Worm (Caenorhabditis elegans): ENCODE results near the gene syx-3.
A peak's percentile ranks its signal among the peaks of the same experiment; 100 is the strongest.

Gene syx-3

ce11 chrX:5336498-5336897 is 12.4 kb upstream of the syx-3 start:
- TF ChIP-seq ztf-23 (GFP tag; IDR thresholded peaks at IDR 0.05) (no peak), cog-1 (tag; optimal IDR thresholded peaks at IDR 0.05) (peak; percentile 76), ztf-29 (GFP tag; IDR thresholded peaks at IDR 0.05) (peak; percentile 33; the same call in 1 of the 2 replicates), klf-2 (GFP tag; conservative IDR thresholded peaks at IDR 0.05) (no peak)

- TF ChIP-seq ref-1 (GFP tag; conservative IDR thresholded peaks at IDR 0.05) (no peak), T22C8.4 (GFP tag; IDR thresholded peaks at IDR 0.05) (no peak), cog-1 (tag; optimal IDR thresholded peaks at IDR 0.05) (no peak), flt-1 (GFP tag; IDR thresholded peaks at IDR 0.05) (no peak), ztf-29 (GFP tag; IDR thresholded peaks at IDR 0.05) (no peak), klf-2 (GFP tag; conservative IDR thresholded peaks at IDR 0.05) (no peak), tab-1 (GFP tag; IDR thresholded peaks at IDR 0.05) (no peak), ztf-23 (GFP tag; IDR thresholded peaks at IDR 0.05) (no peak), med-1 (GFP tag; optimal IDR thresholded peaks at IDR 0.05; ENCODE audit: insufficient read depth) (no peak)
Measured at ce11 chrX:5337959-5338358, 10.9 kb upstream of the syx-3 start, which contains the start of gene C26B9.3. Gene C26B9.3 (plus strand): TSS chrX:5338301.

DNA sequence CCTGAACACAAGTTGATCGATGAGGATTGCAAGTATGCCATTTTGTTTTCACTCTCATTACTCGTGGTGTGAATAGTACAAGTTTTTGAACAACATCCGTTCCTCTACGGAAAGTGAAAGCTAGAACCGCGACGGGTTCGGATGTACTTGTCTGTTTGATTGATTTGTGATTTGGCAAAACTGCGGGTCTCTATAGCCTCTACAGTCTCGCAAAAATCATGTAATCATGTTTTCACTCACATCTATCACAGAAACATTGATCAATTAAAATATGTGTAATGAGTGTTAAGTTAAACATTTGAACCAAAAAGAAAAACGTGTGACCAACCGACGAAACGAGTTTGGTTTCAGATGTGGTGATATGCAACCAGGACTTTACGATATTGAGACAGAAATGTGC is 9.5 kb upstream of the syx-3 start:
- no peak for TF ChIP-seq ref-1 (GFP tag; conservative IDR thresholded peaks at IDR 0.05)
- TF ChIP-seq ztf-23 (GFP tag; IDR thresholded peaks at IDR 0.05) = no peak
- TF ChIP-seq cog-1 (tag; optimal IDR thresholded peaks at IDR 0.05) = no peak
- no peak for TF ChIP-seq T22C8.4 (GFP tag; IDR thresholded peaks at IDR 0.05)
- no peak for TF ChIP-seq tab-1 (GFP tag; IDR thresholded peaks at IDR 0.05)
- TF ChIP-seq med-1 (GFP tag; optimal IDR thresholded peaks at IDR 0.05; ENCODE audit: insufficient read depth) = no peak
- TF ChIP-seq ztf-29 (GFP tag; IDR thresholded peaks at IDR 0.05) = no peak
- TF ChIP-seq flt-1 (GFP tag; IDR thresholded peaks at IDR 0.05) = no peak
- TF ChIP-seq klf-2 (GFP tag; conservative IDR thresholded peaks at IDR 0.05) = no peak

DNA sequence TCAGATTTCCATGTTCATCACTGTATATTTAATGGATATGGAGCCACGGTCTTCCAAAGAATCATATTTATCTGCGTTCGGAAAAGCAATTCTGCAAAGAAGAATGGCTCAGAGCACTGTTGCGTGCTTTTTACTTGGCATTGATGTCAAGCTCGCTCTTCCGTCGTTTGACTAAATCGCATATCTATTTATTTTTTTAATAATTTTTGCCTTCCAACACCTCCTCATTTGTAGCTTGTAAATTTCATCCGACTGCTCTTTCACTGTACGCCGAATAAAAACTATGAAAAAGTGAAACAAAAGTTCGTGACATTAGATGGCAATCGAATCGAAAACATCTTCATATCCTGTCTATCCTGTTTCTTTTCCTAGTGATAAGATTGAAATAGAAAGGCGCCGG is 9.0 kb upstream of the syx-3 start, which contains the start of gene C26B9.2:
C26B9.2 (plus strand) TSS at position 301 of the 400 bp plus-strand sequence.
- TF ChIP-seq ztf-23 (GFP tag; IDR thresholded peaks at IDR 0.05) = no peak
- no peak for TF ChIP-seq tab-1 (GFP tag; IDR thresholded peaks at IDR 0.05)
- no peak for TF ChIP-seq T22C8.4 (GFP tag; IDR thresholded peaks at IDR 0.05)
- no peak for TF ChIP-seq med-1 (GFP tag; optimal IDR thresholded peaks at IDR 0.05; ENCODE audit: insufficient read depth)
- no peak for TF ChIP-seq cog-1 (tag; optimal IDR thresholded peaks at IDR 0.05)
- TF ChIP-seq flt-1 (GFP tag; IDR thresholded peaks at IDR 0.05) = no peak
- no peak for TF ChIP-seq ref-1 (GFP tag; conservative IDR thresholded peaks at IDR 0.05)
- no peak for TF ChIP-seq ztf-29 (GFP tag; IDR thresholded peaks at IDR 0.05)
- TF ChIP-seq klf-2 (GFP tag; conservative IDR thresholded peaks at IDR 0.05) = no peak

ce11 chrX:5342007-5342406 is 6.9 kb upstream of the syx-3 start, which contains the start of gene C26B9.7:
Gene C26B9.7 (plus strand): TSS chrX:5342307.
- TF ChIP-seq klf-2 (GFP tag; conservative IDR thresholded peaks at IDR 0.05) (no peak), T22C8.4 (GFP tag; IDR thresholded peaks at IDR 0.05) (no peak), tab-1 (GFP tag; IDR thresholded peaks at IDR 0.05) (no peak), ref-1 (GFP tag; conservative IDR thresholded peaks at IDR 0.05) (no peak), cog-1 (tag; optimal IDR thresholded peaks at IDR 0.05) (no peak), flt-1 (GFP tag; IDR thresholded peaks at IDR 0.05) (no peak), ztf-29 (GFP tag; IDR thresholded peaks at IDR 0.05) (no peak), ztf-23 (GFP tag; IDR thresholded peaks at IDR 0.05) (no peak), med-1 (GFP tag; optimal IDR thresholded peaks at IDR 0.05; ENCODE audit: insufficient read depth) (no peak)

ce11 chrX:5344287-5344686 is 4.6 kb upstream of the syx-3 start, which contains the start of gene C26B9.1:
Gene C26B9.1 (plus strand): TSS chrX:5344587.
- TF ChIP-seq flt-1 (GFP tag; IDR thresholded peaks at IDR 0.05) = no peak
- no peak for TF ChIP-seq T22C8.4 (GFP tag; IDR thresholded peaks at IDR 0.05)
- no peak for TF ChIP-seq klf-2 (GFP tag; conservative IDR thresholded peaks at IDR 0.05)
- TF ChIP-seq cog-1 (tag; optimal IDR thresholded peaks at IDR 0.05) = no peak
- no peak for TF ChIP-seq tab-1 (GFP tag; IDR thresholded peaks at IDR 0.05)

- TF ChIP-seq T22C8.4 (GFP tag; IDR thresholded peaks at IDR 0.05) = no peak
- no peak for TF ChIP-seq ztf-29 (GFP tag; IDR thresholded peaks at IDR 0.05)
- no peak for TF ChIP-seq tab-1 (GFP tag; IDR thresholded peaks at IDR 0.05)
Measured at ce11 chrX:5346303-5346702, 2.6 kb upstream of the syx-3 start.

DNA sequence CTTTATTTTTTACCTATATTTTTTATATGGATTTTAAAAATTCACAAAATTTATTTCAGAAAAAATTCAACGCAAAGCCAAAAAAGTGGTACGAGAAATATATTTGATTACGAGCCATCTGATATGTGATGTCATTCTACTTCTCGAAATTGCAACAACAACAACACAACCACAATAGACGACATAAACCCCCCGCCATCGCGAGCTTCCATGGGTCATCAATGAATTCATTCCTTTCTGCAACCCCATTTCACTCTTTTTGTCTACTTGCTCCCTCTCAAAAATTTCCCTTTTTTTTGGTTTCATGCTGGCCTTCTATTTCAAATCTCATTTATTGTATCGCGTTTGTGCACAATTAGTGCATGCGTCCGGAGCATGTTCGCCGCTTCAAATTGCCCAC is 1.0 kb upstream of the syx-3 start:
- TF ChIP-seq flt-1 (GFP tag; IDR thresholded peaks at IDR 0.05) = no peak
- TF ChIP-seq klf-2 (GFP tag; conservative IDR thresholded peaks at IDR 0.05) = no peak
- no peak for TF ChIP-seq cog-1 (tag; optimal IDR thresholded peaks at IDR 0.05)
- TF ChIP-seq T22C8.4 (GFP tag; IDR thresholded peaks at IDR 0.05) = no peak
- no peak for TF ChIP-seq ref-1 (GFP tag; conservative IDR thresholded peaks at IDR 0.05)
- no peak for TF ChIP-seq med-1 (GFP tag; optimal IDR thresholded peaks at IDR 0.05; ENCODE audit: insufficient read depth)
- no peak for TF ChIP-seq tab-1 (GFP tag; IDR thresholded peaks at IDR 0.05)
- TF ChIP-seq ztf-23 (GFP tag; IDR thresholded peaks at IDR 0.05) = no peak
- TF ChIP-seq ztf-29 (GFP tag; IDR thresholded peaks at IDR 0.05) = no peak

ce11 chrX:5354022-5354876 is 5.4 kb downstream of the syx-3 start, which contains the start of gene pfn-2:
Gene pfn-2 (minus strand): TSS chrX:5354072.
- no peak for TF ChIP-seq T22C8.4 (GFP tag; IDR thresholded peaks at IDR 0.05)
- no peak for TF ChIP-seq tab-1 (GFP tag; IDR thresholded peaks at IDR 0.05)
- TF ChIP-seq ztf-23 (GFP tag; IDR thresholded peaks at IDR 0.05) = peak; percentile 72; the same call in 1 of the 2 replicates
- TF ChIP-seq flt-1 (GFP tag; IDR thresholded peaks at IDR 0.05) = peak; percentile 57; the same call in 1 of the 2 replicates
- TF ChIP-seq klf-2 (GFP tag; conservative IDR thresholded peaks at IDR 0.05) = 0 out of 2 replicates have a peak, but pooled peaks have one; percentile 9
- TF ChIP-seq cog-1 (tag; optimal IDR thresholded peaks at IDR 0.05) = no peak

DNA sequence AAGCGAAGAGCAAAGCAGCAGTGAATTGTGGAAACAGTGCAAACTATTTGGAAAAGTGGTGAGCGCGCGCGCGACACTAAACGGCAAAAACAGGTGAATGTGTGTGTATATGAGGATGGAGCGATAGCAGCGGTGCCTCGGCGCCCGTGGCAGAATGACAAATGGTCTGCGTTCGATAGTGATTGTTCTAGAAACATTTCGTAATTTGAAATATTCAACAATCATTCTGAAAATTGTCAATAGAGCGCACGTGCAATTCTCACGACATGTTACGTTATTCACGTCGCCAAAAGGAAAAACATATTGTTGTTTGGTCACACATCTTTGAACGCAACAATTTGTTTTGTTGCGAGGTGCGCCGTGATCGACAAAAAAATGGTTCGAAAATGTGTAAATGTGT is 6.4 kb downstream of the syx-3 start:
- TF ChIP-seq med-1 (GFP tag; optimal IDR thresholded peaks at IDR 0.05; ENCODE audit: insufficient read depth) = no peak
- TF ChIP-seq flt-1 (GFP tag; IDR thresholded peaks at IDR 0.05) = no peak
- TF ChIP-seq cog-1 (tag; optimal IDR thresholded peaks at IDR 0.05) = no peak
- TF ChIP-seq ref-1 (GFP tag; conservative IDR thresholded peaks at IDR 0.05) = no peak
- no peak for TF ChIP-seq klf-2 (GFP tag; conservative IDR thresholded peaks at IDR 0.05)

Measured in whole organism, midembryonic.